Worm (Caenorhabditis elegans): ENCODE measurements around the gene psme-3.

- TF ChIP-seq fkh-10 (GFP tag; optimal IDR thresholded peaks at IDR 0.05) (no peak), dpl-1 (GFP tag; optimal IDR thresholded peaks at IDR 0.05) (no peak), ama-1 (optimal IDR thresholded peaks at IDR 0.05) (no peak), unc-130 (tag; optimal IDR thresholded peaks at IDR 0.05) (no peak), isw-1 (GFP tag; IDR thresholded peaks at IDR 0.05) (no peak), grh-1 (GFP tag; IDR thresholded peaks at IDR 0.05) (no peak), sox-4 (tag; optimal IDR thresholded peaks at IDR 0.05) (no peak), nhr-76 (tag; optimal IDR thresholded peaks at IDR 0.05) (no peak), snpc-4 (tag; optimal IDR thresholded peaks at IDR 0.05) (no peak), ztf-11 (tag; optimal IDR thresholded peaks at IDR 0.05) (no peak), egl-13 (tag; optimal IDR thresholded peaks at IDR 0.05) (no peak)
These were observed 43.8 kb downstream of the psme-3 start for ce11 chrIII:11611618-11612247.
